Worm (Caenorhabditis elegans) whole organism, L4 larva: ENCODE data around the gene R12G8.1.

Experiments
- ceh-62 ChIP-seq: sonication (generic microtip); optimal IDR thresholded peaks from 2 replicates; lab custom pipeline; 2017; ENCODE audit warnings: missing biosample characterization, missing genetic modification characterization
- fos-1 ChIP-seq: fragments of 150-350 bp; optimal IDR thresholded peaks from 2 replicates; lab custom pipeline; 2014; ENCODE audit warnings: missing biosample characterization, missing genetic modification characterization
- jun-1 ChIP-seq: fragments of 150-350 bp; optimal IDR thresholded peaks from 2 replicates; lab custom pipeline; 2014; ENCODE audit warnings: missing biosample characterization, missing genetic modification reagents, missing genetic modification characterization
- lin-39 ChIP-seq: fragments of 150-350 bp; optimal IDR thresholded peaks from 2 replicates; lab custom pipeline; 2014; ENCODE audit warnings: missing biosample characterization, missing genetic modification reagents, missing genetic modification characterization
- mdl-1 ChIP-seq, 2 experiments: fragments of 150-350 bp in 1 of 2; sonication (generic microtip) in 1 of 2; optimal IDR thresholded peaks; 2 replicates each; lab custom pipeline; 2014 to 2017; ENCODE audit warnings: missing biosample characterization in 2 of 2, missing genetic modification characterization in 2 of 2
- nhr-11 ChIP-seq: fragments of 150-350 bp; optimal IDR thresholded peaks from 2 replicates; lab custom pipeline; 2014; ENCODE audit warnings: missing biosample characterization, missing genetic modification characterization
- nhr-25 ChIP-seq: sonication (generic microtip); optimal IDR thresholded peaks from 2 replicates; lab custom pipeline; 2017; ENCODE audit warnings: missing genetic modification characterization, mild to moderate bottlenecking, missing compliant biosample characterization, antibody characterized with exemption, moderate library complexity, borderline replicate concordance; ENCODE audit not compliant: insufficient read depth
- snpc-4 ChIP-seq: fragments of 150-350 bp; optimal IDR thresholded peaks from 2 replicates; lab custom pipeline; 2014; ENCODE audit warnings: missing biosample characterization, missing genetic modification characterization

DNA sequence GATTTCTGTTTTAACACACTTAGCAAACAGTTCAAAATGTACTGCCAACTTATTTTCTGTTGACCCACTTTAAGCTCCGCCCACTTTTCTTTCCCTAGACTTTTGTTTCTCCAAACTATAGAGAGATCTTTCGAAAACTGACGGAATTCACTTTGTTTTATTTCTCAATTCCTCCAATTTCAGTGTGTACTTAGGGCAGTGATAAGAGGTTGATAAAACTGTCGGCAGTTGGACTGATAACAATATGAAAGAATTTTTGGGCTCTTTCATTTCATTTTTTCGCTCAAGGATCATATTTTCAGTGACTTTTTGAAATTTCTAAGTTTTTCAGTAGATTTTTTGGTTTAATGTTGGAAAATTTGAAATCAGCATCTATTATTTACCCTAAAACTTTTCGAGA, 6.0 kb upstream of the R12G8.1 start:
- TF ChIP-seq nhr-25 (tag; lab: Kevin White, UChicago) (no peak), mdl-1 (tag; optimal IDR thresholded peaks at IDR 0.05; lab: Kevin White, UChicago) (no peak), jun-1 (tag; lab: Kevin White, UChicago) (no peak), snpc-4 (tag; lab: Kevin White, UChicago) (no peak), lin-39 (tag; lab: Kevin White, UChicago) (no peak), nhr-11 (tag; lab: Kevin White, UChicago) (no peak), ceh-62 (tag; lab: Kevin White, UChicago) (no peak), fos-1 (tag; lab: Kevin White, UChicago) (no peak)
